Worm (Caenorhabditis elegans) whole organism, L3 larva: ENCODE data around the gene str-214.

Experiments used
- R02D3.7 ChIP-seq: fragments of 150-350 bp; optimal IDR thresholded peaks from 2 replicates; lab custom pipeline; 2014; ENCODE audit warnings: missing biosample characterization, missing genetic modification characterization
- ZK546.5 ChIP-seq: sonication (generic microtip); optimal IDR thresholded peaks from 2 replicates; lab custom pipeline; 2017; ENCODE audit warnings: missing biosample characterization, missing genetic modification characterization
- aly-2 ChIP-seq: fragments of 150-350 bp; optimal IDR thresholded peaks from 2 replicates; lab custom pipeline; 2014; ENCODE audit warnings: missing biosample characterization, missing genetic modification characterization
- ama-1 ChIP-seq: fragments of 150-350 bp; optimal IDR thresholded peaks from 2 replicates; lab custom pipeline; 2018
- ceh-82 ChIP-seq: fragments of 150-350 bp; optimal IDR thresholded peaks from 2 replicates; lab custom pipeline; 2014; ENCODE audit warnings: missing biosample characterization, missing genetic modification characterization
- daf-12 ChIP-seq: fragments of 150-350 bp; optimal IDR thresholded peaks from 2 replicates; lab custom pipeline; 2014; ENCODE audit warnings: missing biosample characterization, missing genetic modification reagents, missing genetic modification characterization
- elt-1 ChIP-seq: fragments of 150-350 bp; optimal IDR thresholded peaks from 2 replicates; lab custom pipeline; 2014; ENCODE audit warnings: missing biosample characterization, missing genetic modification characterization
- elt-2 ChIP-seq: sonication (generic microtip); optimal IDR thresholded peaks from 2 replicates; lab custom pipeline; 2016; ENCODE audit warnings: missing genetic modification reagents, mild to moderate bottlenecking, missing genetic modification characterization, missing compliant biosample characterization
- elt-3 ChIP-seq, 3 experiments: fragments of 150-350 bp in 1 of 3; sonication (generic microtip) in 2 of 3; optimal IDR thresholded peaks; 2 replicates in 2 of 3; 4 replicates in 1 of 3; lab custom pipeline; 2014 to 2017; ENCODE audit warnings: missing biosample characterization in 3 of 3, missing genetic modification characterization in 3 of 3
- eor-1 ChIP-seq, 2 experiments: fragments of 150-350 bp; optimal IDR thresholded peaks; 2 replicates each; lab custom pipeline; 2014 to 2018; ENCODE audit warnings: missing biosample characterization in 2 of 2, missing genetic modification characterization in 2 of 2
- fkh-10 ChIP-seq: sonication (generic microtip); optimal IDR thresholded peaks from 2 replicates; lab custom pipeline; 2017; ENCODE audit warnings: missing biosample characterization, missing genetic modification reagents, missing genetic modification characterization
- fkh-2 ChIP-seq: fragments of 150-350 bp; optimal IDR thresholded peaks from 2 replicates; lab custom pipeline; 2014; ENCODE audit warnings: missing biosample characterization, missing genetic modification reagents, missing genetic modification characterization
- fos-1 ChIP-seq: fragments of 150-350 bp; optimal IDR thresholded peaks from 2 replicates; lab custom pipeline; 2014; ENCODE audit warnings: missing biosample characterization, missing genetic modification characterization
- lin-15B ChIP-seq: fragments of 150-350 bp; optimal IDR thresholded peaks from 2 replicates; lab custom pipeline; 2014; ENCODE audit warnings: missing biosample characterization, missing genetic modification characterization
- lin-39 ChIP-seq: fragments of 150-350 bp; optimal IDR thresholded peaks from 2 replicates; lab custom pipeline; 2018; ENCODE audit warnings: missing biosample characterization, missing genetic modification reagents, missing genetic modification characterization
- lsy-12 ChIP-seq: sonication (generic microtip); optimal IDR thresholded peaks from 2 replicates; lab custom pipeline; 2016; ENCODE audit warnings: mild to moderate bottlenecking, missing genetic modification characterization, missing compliant biosample characterization
- mml-1 ChIP-seq: fragments of 150-350 bp; sonication (generic microtip); optimal IDR thresholded peaks from 3 replicates; lab custom pipeline; 2014; ENCODE audit warnings: missing biosample characterization, missing genetic modification characterization
- nfya-1 ChIP-seq: sonication (generic microtip); optimal IDR thresholded peaks from 2 replicates; lab custom pipeline; 2017; ENCODE audit warnings: missing genetic modification characterization, mild to moderate bottlenecking, missing compliant biosample characterization, antibody characterized with exemption, moderate library complexity; ENCODE audit not compliant: insufficient read depth
- nhr-11 ChIP-seq: fragments of 150-350 bp; optimal IDR thresholded peaks from 2 replicates; lab custom pipeline; 2014; ENCODE audit warnings: missing biosample characterization, missing genetic modification characterization
- nhr-12 ChIP-seq: fragments of 150-350 bp; optimal IDR thresholded peaks from 2 replicates; lab custom pipeline; 2014; ENCODE audit warnings: missing biosample characterization, missing genetic modification characterization
- nhr-237 ChIP-seq: fragments of 150-350 bp; optimal IDR thresholded peaks from 2 replicates; lab custom pipeline; 2014; ENCODE audit warnings: missing biosample characterization, missing genetic modification characterization
- nhr-28 ChIP-seq: fragments of 150-350 bp; optimal IDR thresholded peaks from 2 replicates; lab custom pipeline; 2014; ENCODE audit warnings: missing biosample characterization, missing genetic modification characterization
- nhr-43 ChIP-seq: sonication (generic microtip); optimal IDR thresholded peaks from 2 replicates; lab custom pipeline; 2016; ENCODE audit warnings: mild to moderate bottlenecking, missing genetic modification characterization, missing compliant biosample characterization; ENCODE audit not compliant: poor library complexity, severe bottlenecking
- nhr-76 ChIP-seq: fragments of 150-350 bp; sonication (generic microtip); optimal IDR thresholded peaks from 5 replicates; lab custom pipeline; 2014; ENCODE audit warnings: missing biosample characterization, missing genetic modification characterization
- nhr-77 ChIP-seq: fragments of 150-350 bp; optimal IDR thresholded peaks from 2 replicates; lab custom pipeline; 2014; ENCODE audit warnings: missing biosample characterization, missing genetic modification characterization
- pha-4 ChIP-seq: fragments of 150-350 bp; optimal IDR thresholded peaks from 2 replicates; lab custom pipeline; 2014; ENCODE audit warnings: missing biosample characterization, missing genetic modification reagents, missing genetic modification characterization
- pqm-1 ChIP-seq: fragments of 150-350 bp; optimal IDR thresholded peaks from 2 replicates; lab custom pipeline; 2017; ENCODE audit warnings: missing biosample characterization, missing genetic modification characterization, inconsistent platforms
- sea-2 ChIP-seq: fragments of 150-350 bp; sonication (generic microtip); optimal IDR thresholded peaks from 4 replicates; lab custom pipeline; 2014; ENCODE audit warnings: missing biosample characterization, missing genetic modification reagents, missing genetic modification characterization
- skn-1 ChIP-seq: fragments of 150-350 bp; optimal IDR thresholded peaks from 2 replicates; lab custom pipeline; 2014; ENCODE audit warnings: missing biosample characterization, missing genetic modification characterization
- snpc-4 ChIP-seq: fragments of 150-350 bp; optimal IDR thresholded peaks from 2 replicates; lab custom pipeline; 2014; ENCODE audit warnings: missing biosample characterization, missing genetic modification characterization
- unc-39 ChIP-seq: sonication (generic microtip); optimal IDR thresholded peaks from 4 replicates; lab custom pipeline; 2017; ENCODE audit warnings: missing biosample characterization, missing genetic modification characterization
- unc-62 ChIP-seq: fragments of 150-350 bp; sonication (generic microtip); optimal IDR thresholded peaks from 4 replicates; lab custom pipeline; 2014; ENCODE audit warnings: missing biosample characterization, missing genetic modification reagents, missing genetic modification characterization
- zag-1 ChIP-seq: fragments of 150-350 bp; optimal IDR thresholded peaks from 2 replicates; lab custom pipeline; 2014; ENCODE audit warnings: missing biosample characterization, missing genetic modification characterization

The str-214 gene

ce11 chrV:16299834-16300233 lies 15.3 kb upstream of the str-214 start:
- TF ChIP-seq elt-1 (no peak), snpc-4 (tag; lab: Kevin White, UChicago) (no peak), skn-1 (tag; lab: Kevin White, UChicago) (no peak), sea-2 (no peak), pqm-1 (tag; lab: Kevin White, UChicago) (no peak), nhr-28 (tag; lab: Kevin White, UChicago) (no peak), ZK546.5 (tag; lab: Kevin White, UChicago) (no peak)

DNA sequence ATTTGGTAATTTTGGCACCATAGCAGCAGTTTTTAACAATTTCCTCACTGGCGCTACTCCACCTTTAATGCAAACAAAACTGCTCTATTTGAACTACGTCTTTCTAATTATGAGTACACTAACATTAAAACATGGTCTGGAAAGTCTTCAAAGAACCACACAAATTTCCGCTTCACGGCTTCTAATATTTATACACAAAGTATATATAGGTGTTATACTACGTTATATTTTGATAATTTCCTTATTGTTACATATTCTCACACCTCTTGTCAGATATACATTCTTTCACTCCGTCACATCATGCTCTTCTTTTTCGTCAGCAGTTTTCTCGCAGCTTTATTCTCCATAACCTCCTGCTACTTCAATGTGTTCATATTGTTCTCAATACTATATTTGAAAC lies 14.8 kb upstream of the str-214 start, which contains the start of gene srbc-82:
Gene srbc-82 (plus strand): TSS at position 301 of the 400 bp plus-strand sequence.
- TF ChIP-seq lin-15B (tag; lab: Kevin White, UChicago) (no peak), lin-39 (no peak), unc-62 (GFP tag; lab: Kevin White, UChicago) (no peak), ceh-82 (tag; lab: Kevin White, UChicago) (no peak), mml-1 (tag; lab: Kevin White, UChicago) (no peak), elt-3 (tag; optimal IDR thresholded peaks at IDR 0.05; lab: Kevin White, UChicago) (no peak), zag-1 (tag; lab: Kevin White, UChicago) (no peak), fkh-10 (GFP tag; lab: Kevin White, UChicago) (no peak), R02D3.7 (tag; lab: Kevin White, UChicago) (no peak), nhr-11 (tag; lab: Kevin White, UChicago) (no peak), fos-1 (no peak), sea-2 (no peak), nhr-43 (tag; lab: Kevin White, UChicago) (no peak), nhr-12 (no peak), ZK546.5 (tag; lab: Kevin White, UChicago) (no peak), unc-39 (no peak), aly-2 (no peak)

DNA sequence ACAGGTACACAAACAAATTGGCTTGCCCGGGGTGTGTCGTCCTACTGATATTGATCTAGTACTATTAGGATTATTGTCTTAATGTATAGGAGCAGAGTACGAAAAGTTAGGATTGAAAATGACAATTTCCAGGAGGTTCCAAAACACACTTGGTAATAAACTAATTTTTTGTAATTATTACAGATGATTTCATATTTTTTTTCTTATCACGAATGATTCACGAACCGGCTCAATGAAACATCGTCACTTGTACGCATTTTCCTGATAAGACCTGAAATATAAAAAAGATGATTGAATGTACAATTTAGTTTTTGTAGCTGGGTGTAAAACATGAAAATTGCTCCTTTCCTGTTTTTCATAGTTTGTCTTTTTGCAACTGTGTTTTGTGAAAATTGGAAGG lies 12.7 kb upstream of the str-214 start, which contains the start of the genes C31A11.13 and oac-6:
Gene C31A11.13 (minus strand): TSS at position 113 of the 400 bp plus-strand sequence.
Gene oac-6 (plus strand): TSS at position 279 of the 400 bp plus-strand sequence.
- no peak for TF ChIP-seq lin-15B (tag; lab: Kevin White, UChicago)
- peak; percentile 60 for TF ChIP-seq pqm-1 (tag; lab: Kevin White, UChicago)
- no peak for TF ChIP-seq ama-1 (lab: Kevin White, UChicago)
- TF ChIP-seq elt-2 = peak; percentile 58

DNA sequence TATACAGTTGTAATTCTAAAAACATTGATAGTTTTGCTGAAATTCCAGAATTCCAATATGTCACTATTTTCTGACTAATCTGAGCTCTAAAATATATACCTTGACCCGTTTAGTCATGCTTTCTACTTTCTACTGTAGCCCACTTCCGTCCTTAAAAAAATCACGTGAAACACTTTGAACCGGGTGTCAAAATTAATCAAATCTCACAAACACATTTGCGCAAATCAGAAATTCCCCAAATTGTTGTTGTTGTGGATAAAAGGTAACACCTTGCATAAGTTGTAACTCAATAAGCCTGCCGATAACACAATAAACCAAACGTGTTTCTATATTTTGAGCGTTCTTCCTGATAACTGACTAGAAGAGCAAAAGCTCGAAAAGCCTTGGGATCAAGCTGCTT lies 7.9 kb upstream of the str-214 start, which contains the start of gene srxa-7:
Gene srxa-7 (plus strand): TSS at position 301 of the 400 bp plus-strand sequence.
- TF ChIP-seq snpc-4 (tag; lab: Kevin White, UChicago) = no peak
- TF ChIP-seq, all 47 proteins: peak for 0

- TF ChIP-seq aly-2 (no peak), nhr-11 (tag; lab: Kevin White, UChicago) (no peak), pha-4 (tag; lab: Kevin White, UChicago) (no peak), nhr-77 (tag; lab: Kevin White, UChicago) (no peak), R02D3.7 (tag; lab: Kevin White, UChicago) (no peak), fkh-10 (GFP tag; lab: Kevin White, UChicago) (no peak), fkh-2 (no peak), lsy-12 (tag; lab: Kevin White, UChicago) (no peak), snpc-4 (tag; lab: Kevin White, UChicago) (no peak), nhr-76 (tag; lab: Kevin White, UChicago) (no peak), ceh-82 (tag; lab: Kevin White, UChicago) (no peak), fos-1 (no peak), nfya-1 (tag; lab: Kevin White, UChicago) (no peak), nhr-237 (tag; lab: Kevin White, UChicago) (no peak), daf-12 (no peak), eor-1 (tag; optimal IDR thresholded peaks at IDR 0.05; lab: Kevin White, UChicago) (no peak), nhr-28 (tag; lab: Kevin White, UChicago) (no peak), ama-1 (lab: Kevin White, UChicago) (no peak), elt-1 (no peak)
Measured at ce11 chrV:16308343-16308742, 6.8 kb upstream of the str-214 start.
